Worm (Caenorhabditis elegans): ENCODE data around the gene F32D1.7.

ce11 chrV:4332450-4332849, 43.5 kb downstream of the F32D1.7 start, which contains the start of gene oac-12:
- no peak for TF ChIP-seq B0310.2 (tag; optimal IDR thresholded peaks at IDR 0.05)
- TF ChIP-seq ceh-13 (GFP tag; optimal IDR thresholded peaks at IDR 0.05) = no peak
- TF ChIP-seq tra-4 (tag; optimal IDR thresholded peaks at IDR 0.05) = no peak
- TF ChIP-seq ama-1 (optimal IDR thresholded peaks at IDR 0.05) = no peak
- no peak for TF ChIP-seq hnd-1 (tag; optimal IDR thresholded peaks at IDR 0.05)
- no peak for TF ChIP-seq aly-1 (tag; optimal IDR thresholded peaks at IDR 0.05)
- TF ChIP-seq tbx-37 (GFP tag; conservative IDR thresholded peaks at IDR 0.05) = no peak
- no peak for TF ChIP-seq hmbx-1 (tag; optimal IDR thresholded peaks at IDR 0.05)
- no peak for TF ChIP-seq pes-1 (GFP tag; IDR thresholded peaks at IDR 0.05)
- TF ChIP-seq scrt-1 (GFP tag; IDR thresholded peaks at IDR 0.05) = no peak
- no peak for TF ChIP-seq hmg-4 (GFP tag; optimal IDR thresholded peaks at IDR 0.05)
- no peak for TF ChIP-seq flt-1 (GFP tag; IDR thresholded peaks at IDR 0.05)
- no peak for TF ChIP-seq tbx-11 (GFP tag; IDR thresholded peaks at IDR 0.05)
